Fruit fly (Drosophila melanogaster): ENCODE results near the gene Arp5.
A peak's percentile ranks its signal among the peaks of the same experiment; 100 is the strongest.

The Arp5 gene

DNA sequence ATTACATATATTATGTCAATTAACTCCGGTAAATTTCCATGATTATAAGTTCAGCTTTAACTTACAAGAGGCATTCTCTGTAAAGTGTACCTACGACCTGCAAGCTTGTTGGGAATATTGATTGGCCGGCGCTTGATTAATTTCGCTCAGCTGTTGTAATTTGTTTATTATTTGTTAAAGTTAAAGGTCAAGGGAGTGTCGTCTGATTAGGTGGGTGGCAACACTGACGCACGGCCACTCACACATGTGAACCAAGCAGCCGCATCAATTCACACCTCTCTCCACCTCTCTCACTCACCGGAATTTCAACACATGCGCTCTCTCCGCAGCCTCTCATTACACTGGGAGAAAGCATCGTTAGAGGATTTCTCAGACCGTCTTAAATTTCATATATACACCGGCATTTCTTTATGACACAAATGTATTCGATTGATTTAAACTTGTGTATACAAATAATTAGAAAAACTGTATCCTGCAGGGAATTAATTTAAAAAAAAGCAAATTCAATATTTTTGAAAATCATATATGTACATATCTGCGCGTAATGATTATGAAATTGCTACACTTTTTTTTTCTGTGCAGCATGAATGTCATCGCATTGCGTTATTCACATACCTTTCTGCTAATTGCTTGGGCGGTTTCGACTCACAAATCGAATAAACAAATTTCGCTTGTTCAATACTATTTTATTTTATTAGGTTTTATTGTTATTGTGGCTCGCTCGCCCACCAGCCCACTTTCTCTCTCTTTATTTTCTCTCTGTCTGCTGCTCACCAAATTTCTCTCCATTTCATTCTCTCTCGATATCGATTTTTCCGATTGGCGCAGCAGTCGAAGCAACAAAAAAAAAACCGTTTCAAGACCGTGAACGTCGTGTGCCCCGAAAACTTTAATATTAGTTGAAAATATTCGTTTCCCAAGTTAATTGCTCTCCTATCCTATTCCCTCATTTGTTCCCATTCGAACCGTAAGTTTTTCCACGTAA, 13.0 kb upstream of the Arp5 start (continued):
- TF ChIP-seq CG3281 (GFP tag; optimal IDR thresholded peaks at IDR 0.05), result peak; percentile 94
- peak; percentile 89 for TF ChIP-seq Mad (GFP tag; optimal IDR thresholded peaks at IDR 0.05)
- TF ChIP-seq pita (GFP tag; optimal IDR thresholded peaks at IDR 0.05), result no peak
- peak; percentile 91 for TF ChIP-seq tgo (GFP tag; IDR thresholded peaks at IDR 0.05)
- TF ChIP-seq seq (GFP tag; IDR thresholded peaks at IDR 0.05), result peak; percentile 88
- no peak for TF ChIP-seq ham (GFP tag; IDR thresholded peaks at IDR 0.05)
- TF ChIP-seq CG17912 (GFP tag; optimal IDR thresholded peaks at IDR 0.05), result peak; percentile 40
- peak; percentile 22 for TF ChIP-seq CG9797 (GFP tag; optimal IDR thresholded peaks at IDR 0.05)
- peak; percentile 90 for TF ChIP-seq shn (GFP tag; optimal IDR thresholded peaks at IDR 0.05)
- TF ChIP-seq Hey (tag; optimal IDR thresholded peaks at IDR 0.05), result peak; percentile 52
- TF ChIP-seq Med (GFP tag), result peak; percentile 94
- peak; percentile 72 for TF ChIP-seq CG3838 (GFP tag; optimal IDR thresholded peaks at IDR 0.05)
- peak; percentile 77 for TF ChIP-seq CG1024 (GFP tag; IDR thresholded peaks at IDR 0.05)
- peak; percentile 95 for TF ChIP-seq Asciz (GFP tag; optimal IDR thresholded peaks at IDR 0.05)
- peak; percentile 56 for TF ChIP-seq TFAM (GFP tag; optimal IDR thresholded peaks at IDR 0.05)
- peak; percentile 98 for TF ChIP-seq Ets65A (GFP tag)
- peak; percentile 91 for TF ChIP-seq CHES-1-like (GFP tag; optimal IDR thresholded peaks at IDR 0.05)
- TF ChIP-seq twi (tag; optimal IDR thresholded peaks at IDR 0.05), result peak; percentile 86
- TF ChIP-seq Ets97D (GFP tag; optimal IDR thresholded peaks at IDR 0.05), result peak; percentile 69
- peak; percentile 92 for TF ChIP-seq ind (GFP tag; optimal IDR thresholded peaks at IDR 0.05)
- TF ChIP-seq CG32532 (GFP tag; IDR thresholded peaks at IDR 0.05), result peak; percentile 90
- peak; percentile 59 for TF ChIP-seq tup (GFP tag; optimal IDR thresholded peaks at IDR 0.05)
- peak; percentile 96 for TF ChIP-seq CG18262 (tag; optimal IDR thresholded peaks at IDR 0.05)
- peak; percentile 77; the same call in 2 of the 3 replicates for TF ChIP-seq C15 (GFP tag; IDR thresholded peaks at IDR 0.05)
- peak; percentile 84 for TF ChIP-seq CG2202 (tag; optimal IDR thresholded peaks at IDR 0.05)
- no peak for TF ChIP-seq CG34224 (GFP tag; IDR thresholded peaks at IDR 0.05; ENCODE audit: partially characterized antibody)
- TF ChIP-seq CG4282 (GFP tag; optimal IDR thresholded peaks at IDR 0.05), result peak; percentile 50
- TF ChIP-seq Nf-YA (GFP tag; IDR thresholded peaks at IDR 0.05), result peak; percentile 70
- TF ChIP-seq ac (GFP tag; optimal IDR thresholded peaks at IDR 0.05), result peak; percentile 78
- no peak for TF ChIP-seq tna (GFP tag; IDR thresholded peaks at IDR 0.05; ENCODE audit: partially characterized antibody)
- TF ChIP-seq fu2 (GFP tag; optimal IDR thresholded peaks at IDR 0.05), result peak; percentile 90
- TF ChIP-seq pb (GFP tag; optimal IDR thresholded peaks at IDR 0.05), result peak; percentile 64
- peak; percentile 94 for TF ChIP-seq org-1 (GFP tag; optimal IDR thresholded peaks at IDR 0.05)
- no peak for TF ChIP-seq lbe (GFP tag; optimal IDR thresholded peaks at IDR 0.05)
- TF ChIP-seq tx (GFP tag; optimal IDR thresholded peaks at IDR 0.05), result peak; percentile 83
- TF ChIP-seq zen (tag; optimal IDR thresholded peaks at IDR 0.05), result peak; percentile 94
- TF ChIP-seq CG17612 (GFP tag; IDR thresholded peaks at IDR 0.05), result peak; percentile 71
- peak; percentile 95 for TF ChIP-seq row (GFP tag; IDR thresholded peaks at IDR 0.05)
- TF ChIP-seq CG9727 (GFP tag; optimal IDR thresholded peaks at IDR 0.05), result peak; percentile 96
- TF ChIP-seq zen2 (GFP tag; IDR thresholded peaks at IDR 0.05; ENCODE audit: partially characterized antibody), result no peak
- peak; percentile 90 for TF ChIP-seq CG6683 (GFP tag; optimal IDR thresholded peaks at IDR 0.05)
- TF ChIP-seq p53 (GFP tag; optimal IDR thresholded peaks at IDR 0.05), result peak; percentile 55
- TF ChIP-seq HHEX (GFP tag; optimal IDR thresholded peaks at IDR 0.05), result peak; percentile 92
- TF ChIP-seq CG12071 (GFP tag; optimal IDR thresholded peaks at IDR 0.05), result peak; percentile 84
- TF ChIP-seq CG31441 (GFP tag; IDR thresholded peaks at IDR 0.05), result peak; percentile 98
- TF ChIP-seq CG34422 (GFP tag; IDR thresholded peaks at IDR 0.05), result peak; percentile 80
- peak; percentile 73 for TF ChIP-seq D19B (GFP tag; optimal IDR thresholded peaks at IDR 0.05)
- TF ChIP-seq CG8089 (GFP tag; optimal IDR thresholded peaks at IDR 0.05), result peak; percentile 89
- TF ChIP-seq CG13624 (GFP tag; optimal IDR thresholded peaks at IDR 0.05), result peak; percentile 78
